Worm (Caenorhabditis elegans): ENCODE data around the gene F09E5.7.

The F09E5.7 gene

ce11 chrII:5378239-5378521 lies 26.3 kb downstream of the F09E5.7 start:
- TF ChIP-seq tlp-1 (tag; optimal IDR thresholded peaks at IDR 0.05) (no peak), vab-15 (tag; optimal IDR thresholded peaks at IDR 0.05) (no peak), lin-35 (GFP tag; optimal IDR thresholded peaks at IDR 0.05) (peak; percentile 13 to 47), C04F5.9 (tag; optimal IDR thresholded peaks at IDR 0.05) (no peak), lin-14 (GFP tag; optimal IDR thresholded peaks at IDR 0.05) (peak; percentile 17), skn-1 (tag; optimal IDR thresholded peaks at IDR 0.05) (peak; percentile 92), nhr-90 (tag; optimal IDR thresholded peaks at IDR 0.05; ENCODE audit: poor library complexity) (peak; percentile 25), rnt-1 (tag; optimal IDR thresholded peaks at IDR 0.05) (peak; percentile 12), alr-1 (tag; optimal IDR thresholded peaks at IDR 0.05; ENCODE audit: borderline replicate concordance) (no peak), nhr-85 (tag) (peak; percentile 80), nhr-20 (tag; optimal IDR thresholded peaks at IDR 0.05) (peak; percentile 60), xbp-1 (tag; optimal IDR thresholded peaks at IDR 0.05) (peak; percentile 13), nhr-47 (tag; optimal IDR thresholded peaks at IDR 0.05) (peak; percentile 22), elt-3 (tag; optimal IDR thresholded peaks at IDR 0.05) (peak in 1 of 6 experiments; percentile 37), snu-23 (GFP tag; optimal IDR thresholded peaks at IDR 0.05) (peak; percentile 35), dpl-1 (GFP tag; optimal IDR thresholded peaks at IDR 0.05) (peak in 1 of 3 experiments; percentile 16), nhr-71 (tag; optimal IDR thresholded peaks at IDR 0.05) (peak; percentile 64)

ce11 chrII:5379614-5380077 lies 27.7 kb downstream of the F09E5.7 start, which contains the start of gene pkc-3:
TSS of gene pkc-3 (plus strand) at chrII:5380027.
- TF ChIP-seq zip-4 (GFP tag; optimal IDR thresholded peaks at IDR 0.05) (peak; percentile 18), vab-15 (tag; optimal IDR thresholded peaks at IDR 0.05) (no peak), fos-1 (tag; optimal IDR thresholded peaks at IDR 0.05) (peak; percentile 10), unc-62 (GFP tag; optimal IDR thresholded peaks at IDR 0.05) (no peak), ceh-88 (GFP tag; IDR thresholded peaks at IDR 0.05) (no peak), ama-1 (optimal IDR thresholded peaks at IDR 0.05) (peak; percentile 91), ets-5 (GFP tag; IDR thresholded peaks at IDR 0.05) (no peak), hpl-2 (GFP tag; optimal IDR thresholded peaks at IDR 0.05) (peak; percentile 67), egl-13 (tag; optimal IDR thresholded peaks at IDR 0.05) (no peak), mdl-1 (tag; optimal IDR thresholded peaks at IDR 0.05) (peak in 1 of 2 experiments; percentile 36), unc-130 (tag; optimal IDR thresholded peaks at IDR 0.05) (no peak), C16A3.4 (tag; optimal IDR thresholded peaks at IDR 0.05) (peak; percentile 60), nhr-237 (tag; optimal IDR thresholded peaks at IDR 0.05) (no peak), ceh-63 (GFP tag; optimal IDR thresholded peaks at IDR 0.05) (no peak), tbx-2 (tag; optimal IDR thresholded peaks at IDR 0.05) (peak; percentile 32), nhr-71 (tag; optimal IDR thresholded peaks at IDR 0.05) (peak; percentile 71), sox-4 (tag; optimal IDR thresholded peaks at IDR 0.05) (no peak), tlp-1 (tag; optimal IDR thresholded peaks at IDR 0.05) (no peak), ztf-11 (tag; optimal IDR thresholded peaks at IDR 0.05) (no peak), nhr-85 (tag) (peak; percentile 81), sptf-1 (tag; optimal IDR thresholded peaks at IDR 0.05) (no peak), blmp-1 (tag; optimal IDR thresholded peaks at IDR 0.05) (peak; percentile 84), mep-1 (tag; optimal IDR thresholded peaks at IDR 0.05) (peak; percentile 70), nhr-11 (tag; optimal IDR thresholded peaks at IDR 0.05) (no peak), egl-27 (tag; optimal IDR thresholded peaks at IDR 0.05) (no peak), alr-1 (tag; optimal IDR thresholded peaks at IDR 0.05; ENCODE audit: borderline replicate concordance) (no peak), nhr-76 (tag; optimal IDR thresholded peaks at IDR 0.05) (no peak), irx-1 (tag; optimal IDR thresholded peaks at IDR 0.05) (peak; percentile 29), pag-3 (tag; optimal IDR thresholded peaks at IDR 0.05; ENCODE audit: borderline replicate concordance, insufficient read depth) (no peak), nhr-47 (tag; optimal IDR thresholded peaks at IDR 0.05) (peak; percentile 37), ceh-90 (tag; optimal IDR thresholded peaks at IDR 0.05) (no peak), ceh-82 (tag; optimal IDR thresholded peaks at IDR 0.05) (peak in 1 of 3 experiments; percentile 17), nhr-84 (tag; optimal IDR thresholded peaks at IDR 0.05) (no peak), lin-39 (tag; optimal IDR thresholded peaks at IDR 0.05) (no peak), F16B12.6 (tag; optimal IDR thresholded peaks at IDR 0.05) (no peak), Y116A8C.19 (tag; optimal IDR thresholded peaks at IDR 0.05; ENCODE audit: borderline replicate concordance) (no peak), unc-30 (tag; optimal IDR thresholded peaks at IDR 0.05) (no peak), nhr-77 (tag; optimal IDR thresholded peaks at IDR 0.05) (peak; percentile 79), fkh-4 (tag; optimal IDR thresholded peaks at IDR 0.05; ENCODE audit: borderline replicate concordance) (no peak), ztf-4 (tag; optimal IDR thresholded peaks at IDR 0.05) (peak; percentile 78), isw-1 (GFP tag; IDR thresholded peaks at IDR 0.05) (no peak)
